Worm (Caenorhabditis elegans) whole organism, mixed stage, embryonic: Measurements from ENCODE around the gene F47C12.8.
A peak's percentile ranks its signal among the peaks of the same experiment; 100 is the strongest.

ENCODE experiments used
- bed-3 ChIP-seq: fragments of 200-800 bp; sonication (Bioruptor generic); optimal IDR thresholded peaks from 3 replicates; lab custom pipeline; 2018; ENCODE audit warnings: mild to moderate bottlenecking, missing genetic modification characterization, moderate library complexity, missing compliant biosample characterization
- blmp-1 ChIP-seq: fragments of 150-350 bp; optimal IDR thresholded peaks from 2 replicates; lab custom pipeline; 2014; ENCODE audit warnings: missing biosample characterization, missing genetic modification characterization
- ceh-39 ChIP-seq: fragments of 150-350 bp; optimal IDR thresholded peaks from 2 replicates; lab custom pipeline; 2014; ENCODE audit warnings: missing biosample characterization, missing genetic modification characterization
- ceh-83 ChIP-seq: fragments of 200-800 bp; sonication (Bioruptor generic); optimal IDR thresholded peaks from 2 replicates; lab custom pipeline; 2018; ENCODE audit warnings: mild to moderate bottlenecking, missing genetic modification characterization, missing compliant biosample characterization
- ces-1 ChIP-seq: fragments of 150-350 bp; optimal IDR thresholded peaks from 2 replicates; lab custom pipeline; 2014; ENCODE audit warnings: missing biosample characterization, missing genetic modification reagents, missing genetic modification characterization
- drap-1 ChIP-seq: fragments of 200-800 bp; sonication (Bioruptor generic); optimal IDR thresholded peaks from 3 replicates; lab custom pipeline; 2018; ENCODE audit warnings: mild to moderate bottlenecking, missing genetic modification characterization, missing compliant biosample characterization
- elt-1 ChIP-seq: sonication (generic microtip); optimal IDR thresholded peaks from 2 replicates; lab custom pipeline; 2017; ENCODE audit warnings: missing genetic modification characterization, mild to moderate bottlenecking, missing compliant biosample characterization, antibody characterized with exemption, moderate library complexity, borderline replicate concordance; ENCODE audit not compliant: insufficient read depth
- elt-3 ChIP-seq: fragments of 150-350 bp; optimal IDR thresholded peaks from 2 replicates; lab custom pipeline; 2014; ENCODE audit warnings: missing biosample characterization, missing genetic modification characterization
- flh-1 ChIP-seq: fragments of 200-800 bp; sonication (Bioruptor generic); optimal IDR thresholded peaks from 2 replicates; lab custom pipeline; 2018; ENCODE audit warnings: mild to moderate bottlenecking, missing genetic modification characterization, moderate library complexity, missing compliant biosample characterization
- ham-2 ChIP-seq: fragments of 200-800 bp; sonication (Bioruptor generic); optimal IDR thresholded peaks from 2 replicates; lab custom pipeline; 2018; ENCODE audit warnings: mild to moderate bottlenecking, missing genetic modification characterization, missing compliant biosample characterization
- hlh-1 ChIP-seq: fragments of 150-350 bp; optimal IDR thresholded peaks from 2 replicates; lab custom pipeline; 2014; ENCODE audit warnings: missing biosample characterization, missing genetic modification reagents, missing genetic modification characterization
- lin-13 ChIP-seq: fragments of 150-350 bp; optimal IDR thresholded peaks from 2 replicates; lab custom pipeline; 2014; ENCODE audit warnings: missing biosample characterization, missing genetic modification characterization
- lin-32 ChIP-seq: fragments of 200-800 bp; sonication (Bioruptor generic); optimal IDR thresholded peaks from 2 replicates; lab custom pipeline; 2018; ENCODE audit warnings: mild to moderate bottlenecking, missing genetic modification characterization, missing compliant biosample characterization
- lsy-2 ChIP-seq: fragments of 150-350 bp; optimal IDR thresholded peaks from 2 replicates; lab custom pipeline; 2014; ENCODE audit warnings: missing biosample characterization, missing genetic modification characterization
- mep-1 ChIP-seq: fragments of 150-350 bp; optimal IDR thresholded peaks from 2 replicates; lab custom pipeline; 2017; ENCODE audit warnings: missing biosample characterization, missing genetic modification reagents, missing genetic modification characterization, inconsistent platforms
- mls-2 ChIP-seq: sonication (generic microtip); optimal IDR thresholded peaks from 2 replicates; lab custom pipeline; 2016; ENCODE audit warnings: mild to moderate bottlenecking, missing genetic modification characterization, moderate library complexity, missing compliant biosample characterization
- nhr-12 ChIP-seq: fragments of 150-350 bp; optimal IDR thresholded peaks from 2 replicates; lab custom pipeline; 2014; ENCODE audit warnings: missing biosample characterization, missing genetic modification characterization
- nhr-2 ChIP-seq: fragments of 150-350 bp; optimal IDR thresholded peaks from 2 replicates; lab custom pipeline; 2014; ENCODE audit warnings: missing biosample characterization, missing genetic modification characterization
- nhr-237 ChIP-seq: fragments of 150-350 bp; optimal IDR thresholded peaks from 2 replicates; lab custom pipeline; 2014; ENCODE audit warnings: missing biosample characterization, missing genetic modification characterization
- nhr-28 ChIP-seq: fragments of 150-350 bp; optimal IDR thresholded peaks from 2 replicates; lab custom pipeline; 2014; ENCODE audit warnings: missing biosample characterization, missing genetic modification characterization
- nhr-76 ChIP-seq: sonication (generic microtip); optimal IDR thresholded peaks from 2 replicates; lab custom pipeline; 2017; ENCODE audit warnings: missing biosample characterization, missing genetic modification characterization
- pha-4 ChIP-seq: fragments of 150-350 bp; optimal IDR thresholded peaks from 2 replicates; lab custom pipeline; 2018; ENCODE audit warnings: missing biosample characterization, missing genetic modification reagents, missing genetic modification characterization
- sem-2 ChIP-seq: fragments of 200-800 bp; sonication (Bioruptor generic); optimal IDR thresholded peaks from 2 replicates; lab custom pipeline; 2018; ENCODE audit warnings: mild to moderate bottlenecking, missing genetic modification characterization, missing compliant biosample characterization
- snpc-4 ChIP-seq: fragments of 150-350 bp; optimal IDR thresholded peaks from 2 replicates; lab custom pipeline; 2014; ENCODE audit warnings: missing biosample characterization, missing genetic modification characterization
- sptf-1 ChIP-seq: sonication (generic microtip); optimal IDR thresholded peaks from 2 replicates; lab custom pipeline; 2017; ENCODE audit warnings: mild to moderate bottlenecking, missing genetic modification characterization, moderate library complexity, missing compliant biosample characterization
- tbx-8 ChIP-seq: fragments of 200-800 bp; sonication (Bioruptor generic); optimal IDR thresholded peaks from 2 replicates; lab custom pipeline; 2018; ENCODE audit warnings: mild to moderate bottlenecking, missing genetic modification characterization, moderate library complexity, missing compliant biosample characterization
- unc-120 ChIP-seq: sonication (generic microtip); optimal IDR thresholded peaks from 2 replicates; lab custom pipeline; 2017; ENCODE audit warnings: missing genetic modification characterization, missing compliant biosample characterization; ENCODE audit not compliant: poor library complexity, severe bottlenecking
- unc-39 ChIP-seq: fragments of 150-350 bp; optimal IDR thresholded peaks from 2 replicates; lab custom pipeline; 2014; ENCODE audit warnings: missing biosample characterization, missing genetic modification characterization
- unc-62 ChIP-seq: fragments of 150-350 bp; optimal IDR thresholded peaks from 2 replicates; lab custom pipeline; 2014; ENCODE audit warnings: missing biosample characterization, missing genetic modification reagents, missing genetic modification characterization
- zip-8 ChIP-seq: fragments of 150-350 bp; optimal IDR thresholded peaks from 2 replicates; lab custom pipeline; 2014; ENCODE audit warnings: missing biosample characterization, missing genetic modification characterization
- ztf-11 ChIP-seq: fragments of 150-350 bp; optimal IDR thresholded peaks from 2 replicates; lab custom pipeline; 2014; ENCODE audit warnings: missing biosample characterization, missing genetic modification characterization

F47C12.8 gene

DNA sequence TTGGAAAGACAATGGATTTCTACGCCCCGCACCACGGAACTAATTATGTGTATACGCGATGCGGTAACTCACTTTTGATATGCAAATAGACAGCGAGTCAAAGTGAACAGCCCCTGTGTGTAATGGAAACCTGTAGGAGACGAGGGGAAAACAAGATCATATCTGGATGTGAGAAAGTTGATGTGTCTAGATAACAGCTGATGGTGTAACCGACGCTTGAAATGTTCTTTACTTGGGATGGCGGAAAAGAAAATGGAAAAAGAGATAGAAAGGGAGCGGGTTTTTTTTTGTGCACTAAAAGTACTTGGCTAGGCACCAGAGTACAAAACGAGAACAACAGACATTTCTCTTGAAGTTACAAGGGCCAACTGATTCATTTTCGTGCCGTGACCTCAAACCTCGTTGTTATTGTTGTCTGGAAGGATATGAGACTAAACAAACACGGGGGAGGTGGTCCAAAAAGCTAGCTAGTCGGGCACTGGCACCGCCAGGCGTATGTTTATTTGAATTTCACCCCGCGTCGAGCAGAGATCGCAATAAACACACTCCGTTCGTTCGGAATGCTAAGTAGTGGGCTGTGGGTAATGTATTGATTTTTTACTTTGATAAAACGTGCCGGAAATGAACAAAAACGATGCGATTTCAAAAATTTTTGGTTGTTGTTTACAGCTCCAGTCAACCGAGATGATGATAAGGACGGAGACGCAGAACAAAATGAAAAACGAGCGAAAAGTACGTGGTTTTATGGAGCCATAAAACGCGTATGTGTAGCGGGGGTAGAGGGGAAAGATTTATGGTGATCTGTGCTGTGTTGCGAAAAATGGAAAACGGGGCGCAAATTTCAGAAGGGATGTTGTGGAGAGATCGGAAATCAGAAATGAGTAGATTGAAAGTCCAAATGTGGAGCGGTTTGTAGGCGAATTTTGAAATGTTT, 23.7 kb upstream of the F47C12.8 start:
- TF ChIP-seq mls-2 (no peak), elt-3 (tag; lab: Kevin White, UChicago) (no peak), lin-13 (tag; lab: Kevin White, UChicago) (no peak), ces-1 (GFP tag; lab: Kevin White, UChicago) (peak; percentile 35), unc-120 (tag; lab: Kevin White, UChicago) (no peak), blmp-1 (peak; percentile 24), pha-4 (tag; lab: Kevin White, UChicago) (peak; percentile 26), nhr-76 (tag; lab: Kevin White, UChicago) (no peak), elt-1 (tag; lab: Kevin White, UChicago) (peak; percentile 23), unc-62 (peak; percentile 18), sem-2 (GFP tag; lab: Kevin White, UChicago) (no peak)

DNA sequence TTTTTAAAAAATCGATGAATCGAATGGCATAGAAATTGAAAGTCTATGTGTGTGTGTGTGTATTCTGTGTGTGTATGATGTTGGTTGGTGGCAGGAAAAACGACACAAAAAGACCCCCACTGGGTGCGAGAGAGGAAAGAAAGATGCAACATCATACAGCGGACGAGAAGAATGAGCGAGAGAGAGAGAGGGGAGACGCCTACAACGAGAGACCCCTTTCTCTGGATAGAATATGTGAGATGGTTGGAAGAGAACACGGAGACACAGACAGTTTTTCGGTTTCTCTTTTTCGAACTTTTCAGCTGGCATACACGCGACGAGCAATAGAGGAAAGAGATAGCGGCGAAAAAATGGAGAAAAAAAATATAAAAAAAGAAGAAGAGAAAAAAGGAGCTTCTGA, 21.4 kb upstream of the F47C12.8 start:
- TF ChIP-seq hlh-1 (tag; lab: Kevin White, UChicago) (peak; percentile 56), ceh-39 (tag; lab: Kevin White, UChicago) (no peak), tbx-8 (GFP tag; lab: Kevin White, UChicago) (no peak), drap-1 (GFP tag; lab: Kevin White, UChicago) (no peak), nhr-237 (tag; lab: Kevin White, UChicago) (no peak), ham-2 (GFP tag; lab: Kevin White, UChicago) (no peak), ces-1 (GFP tag; lab: Kevin White, UChicago) (no peak), blmp-1 (no peak), elt-3 (tag; lab: Kevin White, UChicago) (no peak), pha-4 (tag; lab: Kevin White, UChicago) (no peak), nhr-12 (tag; lab: Kevin White, UChicago) (no peak), bed-3 (GFP tag; lab: Kevin White, UChicago) (no peak), sptf-1 (tag; lab: Kevin White, UChicago) (peak; percentile 35), zip-8 (tag; lab: Kevin White, UChicago) (no peak), snpc-4 (tag; lab: Kevin White, UChicago) (no peak), elt-1 (tag; lab: Kevin White, UChicago) (no peak), ceh-83 (GFP tag; lab: Kevin White, UChicago) (no peak), lsy-2 (no peak), lin-13 (tag; lab: Kevin White, UChicago) (peak; percentile 22), nhr-28 (tag; lab: Kevin White, UChicago) (no peak), ztf-11 (tag; lab: Kevin White, UChicago) (no peak), unc-39 (tag; lab: Kevin White, UChicago) (no peak), sem-2 (GFP tag; lab: Kevin White, UChicago) (no peak), lin-32 (GFP tag; lab: Kevin White, UChicago) (peak; percentile 34), nhr-2 (no peak), unc-62 (peak; percentile 60), unc-120 (tag; lab: Kevin White, UChicago) (peak; percentile 63), mep-1 (tag; lab: Kevin White, UChicago) (peak; percentile 32)

DNA sequence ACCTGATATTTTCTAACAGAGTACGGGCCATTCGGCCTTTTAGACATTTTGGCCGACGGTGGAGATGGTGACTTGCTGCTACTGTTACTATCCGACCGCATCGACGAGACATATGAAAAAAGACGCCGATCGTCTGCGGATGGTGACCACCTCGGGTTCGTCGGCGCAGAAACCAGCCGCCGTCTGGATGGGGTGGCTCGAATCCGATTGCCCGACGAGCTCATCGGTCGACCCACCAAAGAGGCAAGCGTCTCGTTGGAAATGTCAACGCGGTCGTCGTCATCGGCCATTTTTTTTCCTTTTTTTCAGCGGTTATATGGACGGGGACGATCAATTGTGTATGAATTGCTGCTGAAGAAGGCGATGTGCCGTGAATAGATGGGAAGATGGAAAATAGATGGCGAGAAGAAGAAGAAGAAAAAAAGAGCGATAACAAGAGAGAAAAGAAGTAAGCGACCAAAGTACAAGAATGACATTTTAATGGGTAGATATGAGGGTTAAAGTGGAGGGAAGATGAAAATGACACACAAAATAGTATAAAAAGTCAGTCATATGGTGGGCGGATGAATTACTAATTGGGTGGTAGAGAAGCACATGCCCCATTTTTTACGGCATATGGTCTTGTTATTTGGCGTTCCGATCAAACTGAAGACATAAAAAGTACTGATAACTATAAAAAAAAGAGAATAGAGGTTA, 20.4 kb upstream of the F47C12.8 start:
- TF ChIP-seq sptf-1 (tag; lab: Kevin White, UChicago) (no peak), elt-3 (tag; lab: Kevin White, UChicago) (no peak), bed-3 (GFP tag; lab: Kevin White, UChicago) (no peak), nhr-76 (tag; lab: Kevin White, UChicago) (no peak), elt-1 (tag; lab: Kevin White, UChicago) (peak; percentile 17), snpc-4 (tag; lab: Kevin White, UChicago) (no peak)

DNA sequence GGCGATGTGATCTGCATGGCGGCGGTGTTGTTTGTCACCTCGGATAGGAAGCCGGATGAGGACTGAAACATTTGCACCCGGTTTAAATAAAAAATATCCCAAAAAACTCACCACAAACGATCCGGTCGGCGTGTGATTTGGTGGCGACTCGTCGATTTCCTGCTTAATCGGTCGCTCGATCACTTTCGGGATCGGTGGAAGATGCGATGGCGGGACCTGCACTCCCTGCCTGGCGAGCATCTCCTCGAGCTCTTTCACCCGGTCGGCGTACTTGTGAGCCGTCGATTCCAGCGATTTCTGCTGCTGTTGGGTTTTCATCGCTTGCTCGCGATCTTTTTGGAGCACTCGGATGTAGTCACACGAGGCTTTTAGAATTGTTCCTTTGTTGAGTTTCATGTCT, 18.3 kb upstream of the F47C12.8 start:
- no peak for TF ChIP-seq unc-120 (tag; lab: Kevin White, UChicago)
- no peak for TF ChIP-seq ztf-11 (tag; lab: Kevin White, UChicago)
- TF ChIP-seq unc-62: no peak
- TF ChIP-seq hlh-1 (tag; lab: Kevin White, UChicago): no peak
- no peak for TF ChIP-seq flh-1 (GFP tag; lab: Kevin White, UChicago)
- TF ChIP-seq nhr-237 (tag; lab: Kevin White, UChicago): no peak
